Worm (Caenorhabditis elegans): ENCODE results near the gene ets-5.

- TF ChIP-seq Y67H2A.10 (GFP tag; conservative IDR thresholded peaks at IDR 0.05) (no peak), unc-62 (GFP tag; optimal IDR thresholded peaks at IDR 0.05) (no peak), F57A8.1 (GFP tag; optimal IDR thresholded peaks at IDR 0.05) (no peak), snpc-4 (GFP tag; optimal IDR thresholded peaks at IDR 0.05) (no peak), snpc-4 (tag; optimal IDR thresholded peaks at IDR 0.05) (no peak), snpc-1.3 (tag; optimal IDR thresholded peaks at IDR 0.05; ENCODE audit: insufficient read depth) (no peak), pbrm-1 (GFP tag; IDR thresholded peaks at IDR 0.05) (no peak), F57C9.4 (tag; optimal IDR thresholded peaks at IDR 0.05) (no peak), zim-3 (tag; optimal IDR thresholded peaks at IDR 0.05) (no peak)
These were observed 34.9 kb upstream of the ets-5 start for ce11 chrX:5119246-5119645.

Data from whole organism, young adult.